Worm (Caenorhabditis elegans) whole organism, L4 larva: ENCODE results near the gene Y116A8C.30.

Source experiments
- lin-39 ChIP-seq: fragments of 150-350 bp; optimal IDR thresholded peaks from 2 replicates; lab custom pipeline; 2014; ENCODE audit warnings: missing biosample characterization, missing genetic modification reagents, missing genetic modification characterization
- mdl-1 ChIP-seq, 2 experiments: fragments of 150-350 bp in 1 of 2; sonication (generic microtip) in 1 of 2; optimal IDR thresholded peaks; 2 replicates each; lab custom pipeline; 2014 to 2017; ENCODE audit warnings: missing biosample characterization in 2 of 2, missing genetic modification characterization in 2 of 2
- nhr-11 ChIP-seq: fragments of 150-350 bp; optimal IDR thresholded peaks from 2 replicates; lab custom pipeline; 2014; ENCODE audit warnings: missing biosample characterization, missing genetic modification characterization
- nhr-76 ChIP-seq: fragments of 150-350 bp; optimal IDR thresholded peaks from 2 replicates; lab custom pipeline; 2014; ENCODE audit warnings: missing biosample characterization, missing genetic modification characterization
- rbr-2 ChIP-seq: sonication (generic microtip); optimal IDR thresholded peaks from 2 replicates; lab custom pipeline; 2016; ENCODE audit warnings: missing genotype, missing genetic modification characterization, missing compliant biosample characterization
- ztf-7 ChIP-seq: fragments of 150-350 bp; optimal IDR thresholded peaks from 2 replicates; lab custom pipeline; 2014; ENCODE audit warnings: missing biosample characterization, missing genetic modification characterization

DNA sequence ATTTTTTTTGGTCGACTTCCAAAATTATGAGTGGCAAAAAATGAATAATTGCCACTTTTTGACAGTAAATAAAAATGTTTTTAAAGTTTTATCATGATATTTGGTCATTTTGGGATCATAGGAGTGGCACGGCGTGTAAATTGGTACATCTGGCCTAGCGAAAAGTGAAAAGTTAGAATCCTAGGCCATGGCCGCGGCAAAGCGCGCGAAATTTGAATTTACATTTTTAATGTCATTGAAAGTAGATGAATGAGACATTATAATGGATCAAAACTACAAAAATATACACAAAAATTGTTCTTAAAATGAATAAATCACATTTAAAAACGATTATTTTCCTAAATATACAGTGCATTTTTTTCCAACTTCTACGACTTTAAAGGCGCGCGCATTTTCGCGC is 23.0 kb upstream of the Y116A8C.30 start:
- TF ChIP-seq ztf-7 (tag; lab: Kevin White, UChicago) (no peak), nhr-76 (tag; lab: Kevin White, UChicago) (no peak), mdl-1 (tag; optimal IDR thresholded peaks at IDR 0.05; lab: Kevin White, UChicago) (no peak), lin-39 (no peak), rbr-2 (tag; lab: Kevin White, UChicago) (no peak), nhr-11 (tag; lab: Kevin White, UChicago) (no peak)
